Worm (Caenorhabditis elegans): ENCODE data around the gene C06G3.3.

DNA sequence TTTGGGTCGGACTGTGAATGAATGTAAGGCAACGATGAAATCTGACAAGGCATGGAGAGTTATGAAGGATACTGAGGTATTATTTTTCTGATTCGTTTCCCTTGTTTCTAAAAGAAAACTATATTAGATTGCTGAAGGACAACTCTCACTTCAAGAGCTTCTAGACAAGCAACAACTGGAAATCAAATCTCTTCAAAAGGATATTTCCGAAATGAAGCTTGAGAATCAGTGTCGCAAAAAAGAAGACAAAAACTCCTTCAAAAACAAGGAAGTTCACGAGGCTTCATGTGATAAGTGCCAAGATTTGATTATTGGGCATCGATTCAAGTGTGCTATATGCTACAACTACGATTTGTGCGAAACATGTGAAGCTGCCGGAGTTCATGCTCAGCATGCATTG, 17.3 kb upstream of the C06G3.3 start:
- no peak for TF ChIP-seq tab-1 (GFP tag; IDR thresholded peaks at IDR 0.05)
- no peak for TF ChIP-seq flt-1 (GFP tag; IDR thresholded peaks at IDR 0.05)
